Worm (Caenorhabditis elegans) whole organism, L4 larva: ENCODE results near the gene Y116A8A.7.

Source experiments
- D1046.2 ChIP-seq: fragments of 200-800 bp; sonication (Bioruptor generic); IDR thresholded peaks from 2 replicates; pipeline ENCODE4 v1.3.6; 2022; ENCODE audit warnings: missing genetic modification characterization, missing compliant biosample characterization
- F10B5.3 ChIP-seq: sonication (generic microtip); optimal IDR thresholded peaks from 2 replicates; lab custom pipeline; 2016; ENCODE audit warnings: mild to moderate bottlenecking, missing genetic modification characterization, missing compliant biosample characterization
- F37D6.2 ChIP-seq: sonication (generic microtip); optimal IDR thresholded peaks from 2 replicates; lab custom pipeline; 2016; ENCODE audit warnings: mild to moderate bottlenecking, missing genetic modification characterization, missing compliant biosample characterization
- F49E8.2 ChIP-seq: sonication (generic microtip); optimal IDR thresholded peaks from 2 replicates; lab custom pipeline; 2016; ENCODE audit warnings: missing compliant biosample characterization, mild to moderate bottlenecking, missing genetic modification characterization, borderline replicate concordance
- R02D3.7 ChIP-seq: fragments of 150-350 bp; sonication (generic microtip); optimal IDR thresholded peaks from 3 replicates; lab custom pipeline; 2014; ENCODE audit warnings: missing biosample characterization, missing genetic modification characterization
- T26A8.4 ChIP-seq: fragments of 200-800 bp; sonication (Bioruptor generic); IDR thresholded peaks from 2 replicates; pipeline ENCODE4 v1.3.6; 2022; ENCODE audit warnings: missing genetic modification characterization, missing compliant biosample characterization
- Y105C5A.15 ChIP-seq: fragments of 200-800 bp; sonication (Bioruptor generic); IDR thresholded peaks from 2 replicates; pipeline ENCODE4 v1.3.6; 2022; ENCODE audit warnings: missing genetic modification characterization, missing compliant biosample characterization
- Y75B8A.6 ChIP-seq: fragments of 200-800 bp; sonication (Bioruptor generic); IDR thresholded peaks from 2 replicates; pipeline ENCODE4 v1.3.6; 2022; ENCODE audit warnings: missing genetic modification reagents, missing genetic modification characterization, missing compliant biosample characterization
- ZK337.2 ChIP-seq: fragments of 200-800 bp; sonication (Bioruptor generic); IDR thresholded peaks from 2 replicates; pipeline ENCODE4 v1.3.6; 2022; ENCODE audit warnings: missing genetic modification reagents, missing genetic modification characterization, missing compliant biosample characterization
- ZK546.5 ChIP-seq, 2 experiments: sonication (generic microtip); optimal IDR thresholded peaks; 2 replicates each; lab custom pipeline; 2017; ENCODE audit warnings: missing biosample characterization in 2 of 2, missing genetic modification characterization in 2 of 2
- aha-1 ChIP-seq: fragments of 150-350 bp; peaks from one replicate; lab custom pipeline; 2014; ENCODE audit warnings: missing biosample characterization, missing genetic modification characterization
- aly-2 ChIP-seq: sonication (generic microtip); optimal IDR thresholded peaks from 2 replicates; lab custom pipeline; 2018; ENCODE audit warnings: missing biosample characterization, missing genetic modification characterization
- ceh-28 ChIP-seq: fragments of 150-350 bp; optimal IDR thresholded peaks from 2 replicates; lab custom pipeline; 2014; ENCODE audit warnings: missing biosample characterization, missing genetic modification reagents, missing genetic modification characterization
- ceh-44 ChIP-seq: fragments of 200-800 bp; sonication (Bioruptor generic); IDR thresholded peaks from 2 replicates; pipeline ENCODE4 v1.3.6; 2022; ENCODE audit warnings: missing genetic modification reagents, missing genetic modification characterization, missing compliant biosample characterization
- ceh-82 ChIP-seq: sonication (generic microtip); optimal IDR thresholded peaks from 2 replicates; lab custom pipeline; 2017; ENCODE audit warnings: missing biosample characterization, missing genetic modification characterization
- ctbp-1 ChIP-seq: fragments of 200-800 bp; sonication (Bioruptor generic); IDR thresholded peaks from 2 replicates; pipeline ENCODE4 v1.3.6; 2022; ENCODE audit warnings: missing genetic modification reagents, missing genetic modification characterization, missing compliant biosample characterization
- dmd-6 ChIP-seq: fragments of 200-800 bp; sonication (Bioruptor generic); IDR thresholded peaks from 2 replicates; pipeline ENCODE4 v1.3.6; 2022; ENCODE audit warnings: missing genetic modification reagents, missing genetic modification characterization, missing compliant biosample characterization
- dmd-8 ChIP-seq: fragments of 200-800 bp; sonication (Bioruptor generic); IDR thresholded peaks from 2 replicates; pipeline ENCODE4 v1.3.6; 2022; ENCODE audit warnings: missing genetic modification characterization, missing compliant biosample characterization
- duxl-1 ChIP-seq: sonication (generic microtip); optimal IDR thresholded peaks from 2 replicates; lab custom pipeline; 2016; ENCODE audit warnings: mild to moderate bottlenecking, missing genetic modification characterization, moderate library complexity, missing compliant biosample characterization; ENCODE audit not compliant: poor library complexity
- dve-1 ChIP-seq: sonication (generic microtip); optimal IDR thresholded peaks from 2 replicates; lab custom pipeline; 2017; ENCODE audit warnings: antibody characterized with exemption, mild to moderate bottlenecking, missing genetic modification characterization, missing compliant biosample characterization; ENCODE audit not compliant: insufficient read depth
- egl-27 ChIP-seq: sonication (generic microtip); optimal IDR thresholded peaks from 3 replicates; lab custom pipeline; 2017; ENCODE audit warnings: missing biosample characterization, missing genetic modification reagents, missing genetic modification characterization
- fos-1 ChIP-seq: fragments of 150-350 bp; optimal IDR thresholded peaks from 2 replicates; lab custom pipeline; 2014; ENCODE audit warnings: missing biosample characterization, missing genetic modification characterization
- gei-8 ChIP-seq: fragments of 200-800 bp; sonication (Bioruptor generic); optimal IDR thresholded peaks from 2 replicates; lab custom pipeline; 2018; ENCODE audit warnings: mild to moderate bottlenecking, missing genetic modification characterization, missing compliant biosample characterization
- hmg-1.1 ChIP-seq: fragments of 200-800 bp; sonication (Bioruptor generic); IDR thresholded peaks from 2 replicates; pipeline ENCODE4 v1.3.6; 2022; ENCODE audit warnings: missing genetic modification reagents, missing genetic modification characterization, missing compliant biosample characterization
- jun-1 ChIP-seq: fragments of 150-350 bp; optimal IDR thresholded peaks from 2 replicates; lab custom pipeline; 2014; ENCODE audit warnings: missing biosample characterization, missing genetic modification reagents, missing genetic modification characterization
- lin-1 ChIP-seq: fragments of 200-800 bp; sonication (Bioruptor generic); IDR thresholded peaks from 2 replicates; pipeline ENCODE4 v1.3.6; 2022; ENCODE audit warnings: missing genetic modification reagents, missing genetic modification characterization, missing compliant biosample characterization
- lin-15B ChIP-seq: fragments of 150-350 bp; sonication (generic microtip); optimal IDR thresholded peaks from 3 replicates; lab custom pipeline; 2014; ENCODE audit warnings: missing biosample characterization, missing genetic modification characterization
- lin-29 ChIP-seq: fragments of 200-800 bp; sonication (Bioruptor generic); IDR thresholded peaks from 2 replicates; pipeline ENCODE4 v1.3.6; 2022; ENCODE audit warnings: missing genetic modification reagents, missing genetic modification characterization, missing compliant biosample characterization
- lsy-2 ChIP-seq, 2 experiments: fragments of 150-350 bp in 1 of 2; sonication (generic microtip) in 1 of 2; optimal IDR thresholded peaks; 2 replicates each; lab custom pipeline; 2014 to 2017; ENCODE audit warnings: missing biosample characterization in 2 of 2, missing genetic modification characterization in 2 of 2
- mdl-1 ChIP-seq, 2 experiments: fragments of 150-350 bp in 1 of 2; sonication (generic microtip) in 1 of 2; optimal IDR thresholded peaks; 2 replicates each; lab custom pipeline; 2014 to 2017; ENCODE audit warnings: missing biosample characterization in 2 of 2, missing genetic modification characterization in 2 of 2
- mdt-29 ChIP-seq: fragments of 200-800 bp; sonication (Bioruptor generic); IDR thresholded peaks from 2 replicates; pipeline ENCODE4 v1.3.6; 2022; ENCODE audit warnings: missing genetic modification reagents, missing genetic modification characterization, missing compliant biosample characterization
- mes-2 ChIP-seq: sonication (generic microtip); optimal IDR thresholded peaks from 2 replicates; lab custom pipeline; 2016; ENCODE audit warnings: missing genotype, mild to moderate bottlenecking, missing genetic modification characterization, missing compliant biosample characterization; ENCODE audit not compliant: poor library complexity, severe bottlenecking
- nhr-11 ChIP-seq: fragments of 150-350 bp; optimal IDR thresholded peaks from 2 replicates; lab custom pipeline; 2014; ENCODE audit warnings: missing biosample characterization, missing genetic modification characterization
- nhr-237 ChIP-seq: sonication (generic microtip); optimal IDR thresholded peaks from 2 replicates; lab custom pipeline; 2017; ENCODE audit warnings: missing biosample characterization, missing genetic modification characterization
- nhr-41 ChIP-seq: fragments of 200-800 bp; sonication (Bioruptor generic); IDR thresholded peaks from 2 replicates; pipeline ENCODE4 v1.3.6; 2022; ENCODE audit warnings: missing genetic modification reagents, missing genetic modification characterization, missing compliant biosample characterization
- nhr-76 ChIP-seq: fragments of 150-350 bp; optimal IDR thresholded peaks from 2 replicates; lab custom pipeline; 2014; ENCODE audit warnings: missing biosample characterization, missing genetic modification characterization
- nhr-77 ChIP-seq: fragments of 150-350 bp; optimal IDR thresholded peaks from 2 replicates; lab custom pipeline; 2014; ENCODE audit warnings: missing biosample characterization, missing genetic modification characterization
- pha-4 ChIP-seq, 2 experiments: fragments of 150-350 bp in 1 of 2; fragments of 200-800 bp in 1 of 2; sonication (Bioruptor generic) in 1 of 2; IDR thresholded peaks in 1 of 2; optimal IDR thresholded peaks in 1 of 2; 2 replicates each; pipeline versions ENCODE4 v1.3.6 to Lab custom; 2014 to 2022; ENCODE audit warnings: missing genetic modification characterization in 2 of 2, missing genetic modification reagents in 2 of 2, missing biosample characterization in 1 of 2, missing compliant biosample characterization in 1 of 2
- pqm-1 ChIP-seq: sonication (generic microtip); optimal IDR thresholded peaks from 2 replicates; lab custom pipeline; 2017; ENCODE audit warnings: missing biosample characterization, missing genetic modification characterization
- rbr-2 ChIP-seq: sonication (generic microtip); optimal IDR thresholded peaks from 2 replicates; lab custom pipeline; 2016; ENCODE audit warnings: missing genotype, missing genetic modification characterization, missing compliant biosample characterization
- saeg-2 ChIP-seq: fragments of 200-800 bp; sonication (Bioruptor generic); IDR thresholded peaks from 2 replicates; pipeline ENCODE4 v1.3.6; 2022; ENCODE audit warnings: missing genetic modification reagents, missing genetic modification characterization, missing compliant biosample characterization
- spr-3 ChIP-seq: fragments of 200-800 bp; sonication (Bioruptor generic); optimal IDR thresholded peaks from 2 replicates; lab custom pipeline; 2018; ENCODE audit warnings: mild to moderate bottlenecking, missing genetic modification characterization, missing compliant biosample characterization
- tra-1 ChIP-seq: fragments of 200-800 bp; sonication (Bioruptor generic); IDR thresholded peaks from 2 replicates; pipeline ENCODE4 v1.3.6; 2022; ENCODE audit warnings: missing genetic modification reagents, missing genetic modification characterization, missing compliant biosample characterization
- unc-130 ChIP-seq: sonication (generic microtip); optimal IDR thresholded peaks from 2 replicates; lab custom pipeline; 2016; ENCODE audit warnings: missing genetic modification reagents, missing genetic modification characterization, missing compliant biosample characterization
- unc-39 ChIP-seq: sonication (generic microtip); optimal IDR thresholded peaks from 2 replicates; lab custom pipeline; 2017; ENCODE audit warnings: missing biosample characterization, missing genetic modification characterization
- vab-7 ChIP-seq: fragments of 200-800 bp; sonication (Bioruptor generic); IDR thresholded peaks from 2 replicates; pipeline ENCODE4 v1.3.6; 2022; ENCODE audit warnings: missing genetic modification reagents, missing genetic modification characterization, missing compliant biosample characterization
- zag-1 ChIP-seq: fragments of 150-350 bp; optimal IDR thresholded peaks from 2 replicates; lab custom pipeline; 2014; ENCODE audit warnings: missing biosample characterization, missing genetic modification characterization
- zip-2 ChIP-seq: fragments of 150-350 bp; optimal IDR thresholded peaks from 2 replicates; lab custom pipeline; 2014; ENCODE audit warnings: missing biosample characterization, missing genetic modification characterization
- ztf-11 ChIP-seq: fragments of 150-350 bp; optimal IDR thresholded peaks from 2 replicates; lab custom pipeline; 2014; ENCODE audit warnings: missing biosample characterization, missing genetic modification characterization
- ztf-7 ChIP-seq: fragments of 150-350 bp; optimal IDR thresholded peaks from 2 replicates; lab custom pipeline; 2014; ENCODE audit warnings: missing biosample characterization, missing genetic modification characterization

The Y116A8A.7 gene

DNA sequence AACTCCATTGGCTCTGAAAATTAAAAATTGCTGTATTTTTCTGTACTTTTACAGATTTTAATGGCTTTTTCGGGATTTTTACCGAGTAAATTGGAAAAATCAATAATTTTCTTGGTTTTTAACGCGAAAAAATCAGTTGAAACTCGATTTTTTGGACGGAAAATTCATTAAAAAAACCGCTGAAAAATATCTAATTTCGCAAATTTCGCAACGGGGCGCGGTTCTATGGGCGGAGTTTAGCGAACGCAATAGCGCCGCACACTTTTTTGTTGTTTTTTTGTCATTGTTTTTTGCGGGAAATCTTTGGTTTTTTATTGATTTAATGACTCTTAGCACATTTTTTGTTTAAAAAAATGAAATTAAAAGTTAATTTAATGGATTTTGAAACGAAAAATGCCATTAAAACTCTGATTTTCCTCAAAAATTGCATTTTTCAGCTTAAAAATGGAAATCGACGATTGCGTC, 33.5 kb downstream of the Y116A8A.7 start, which contains the start of the genes mel-46 and lsy-13 (continued):
- TF ChIP-seq egl-27 (tag; lab: Kevin White, UChicago) (no peak), ceh-44 (no peak), lin-29 (GFP tag; lab: Robert Waterston, UW) (no peak), pqm-1 (no peak), hmg-1.1 (peak; percentile 39; the same call in 1 of the 2 replicates), T26A8.4 (GFP tag; lab: Robert Waterston, UW) (no peak), lin-15B (tag; lab: Kevin White, UChicago) (no peak), ceh-28 (tag; lab: Kevin White, UChicago) (no peak), ZK546.5 (tag; optimal IDR thresholded peaks at IDR 0.05; lab: Kevin White, UChicago) (no peak), nhr-11 (tag; lab: Kevin White, UChicago) (no peak), Y105C5A.15 (GFP tag; lab: Robert Waterston, UW) (no peak), zag-1 (tag; lab: Kevin White, UChicago) (no peak), mes-2 (tag; lab: Kevin White, UChicago) (peak; percentile 91), mdl-1 (tag; optimal IDR thresholded peaks at IDR 0.05; lab: Kevin White, UChicago) (no peak), ceh-82 (no peak), tra-1 (GFP tag; lab: Robert Waterston, UW) (no peak), ztf-11 (tag; lab: Kevin White, UChicago) (no peak), saeg-2 (GFP tag; lab: Robert Waterston, UW) (no peak), Y75B8A.6 (GFP tag; lab: Robert Waterston, UW) (no peak), aha-1 (tag; lab: Kevin White, UChicago) (peak; percentile 73), lin-1 (no peak), spr-3 (GFP tag; lab: Kevin White, UChicago) (no peak), jun-1 (tag; lab: Kevin White, UChicago) (no peak), zip-2 (tag; lab: Kevin White, UChicago) (no peak), aly-2 (tag; lab: Kevin White, UChicago) (no peak), dmd-8 (GFP tag; lab: Robert Waterston, UW) (no peak), dmd-6 (GFP tag; lab: Robert Waterston, UW) (no peak), mdt-29 (no peak), fos-1 (tag; lab: Kevin White, UChicago) (no peak), gei-8 (GFP tag; lab: Kevin White, UChicago) (no peak), F37D6.2 (tag; lab: Kevin White, UChicago) (no peak), nhr-237 (tag; lab: Kevin White, UChicago) (no peak), ZK337.2 (no peak), nhr-41 (GFP tag; lab: Robert Waterston, UW) (no peak), dve-1 (tag; lab: Kevin White, UChicago) (peak; percentile 29), ctbp-1 (GFP tag; lab: Robert Waterston, UW) (no peak), F10B5.3 (tag; lab: Kevin White, UChicago) (no peak), duxl-1 (tag; lab: Kevin White, UChicago) (no peak), lsy-2 (tag; optimal IDR thresholded peaks at IDR 0.05; lab: Kevin White, UChicago) (peak in 1 of 2 experiments; percentile 70), pha-4 (GFP tag; IDR thresholded peaks at IDR 0.05; lab: Robert Waterston, UW) (no peak), pha-4 (tag; optimal IDR thresholded peaks at IDR 0.05; lab: Kevin White, UChicago) (no peak), R02D3.7 (tag; lab: Kevin White, UChicago) (no peak), rbr-2 (tag; lab: Kevin White, UChicago) (peak; percentile 52), unc-130 (GFP tag; lab: Kevin White, UChicago) (peak; percentile 55), ztf-7 (tag; lab: Kevin White, UChicago) (no peak), unc-39 (no peak), nhr-76 (tag; lab: Kevin White, UChicago) (no peak), nhr-77 (tag; lab: Kevin White, UChicago) (peak; percentile 9), D1046.2 (GFP tag; lab: Robert Waterston, UW) (no peak), vab-7 (GFP tag; lab: Robert Waterston, UW) (peak; percentile 39; the same call in 1 of the 2 replicates), F49E8.2 (tag; lab: Kevin White, UChicago) (no peak)
- TF ChIP-seq, all 104 proteins: peak for 19
